Worm (Caenorhabditis elegans): ENCODE results near the gene T27D12.1.

The T27D12.1 gene

ce11 chrII:11810436-11810835 lies 32.0 kb upstream of the T27D12.1 start, which contains the start of gene F43G6.7:
F43G6.7 (plus strand) TSS chrII:11810790.
- TF ChIP-seq F22D6.2 (tag; optimal IDR thresholded peaks at IDR 0.05) (no peak), madf-8 (GFP tag; conservative IDR thresholded peaks at IDR 0.05) (peak; percentile 66), aptf-3 (GFP tag; IDR thresholded peaks at IDR 0.05) (0 out of 2 replicates have a peak, but pooled peaks have one; percentile 80), tbp1 (GFP tag; optimal IDR thresholded peaks at IDR 0.05) (no peak), efl-1 (GFP tag; optimal IDR thresholded peaks at IDR 0.05) (peak; percentile 68), him-1 (tag; optimal IDR thresholded peaks at IDR 0.05) (no peak), xnd-1 (tag; optimal IDR thresholded peaks at IDR 0.05) (peak; percentile 10), K12H6.12 (tag; optimal IDR thresholded peaks at IDR 0.05) (no peak), aptf-2 (GFP tag; conservative IDR thresholded peaks at IDR 0.05) (peak; percentile 96), ztf-3 (GFP tag; optimal IDR thresholded peaks at IDR 0.05) (no peak), madf-6 (GFP tag; IDR thresholded peaks at IDR 0.05) (peak; percentile 78), zfh-2 (GFP tag; conservative IDR thresholded peaks at IDR 0.05) (0 out of 2 replicates have a peak, but pooled peaks have one; percentile 21), egl-18 (GFP tag; IDR thresholded peaks at IDR 0.05) (no peak)

ce11 chrII:11811241-11811640 lies 31.2 kb upstream of the T27D12.1 start:
- TF ChIP-seq egrh-3 (GFP tag; IDR thresholded peaks at IDR 0.05) (peak; percentile 20; the same call in 1 of the 2 replicates), let-607 (tag; optimal IDR thresholded peaks at IDR 0.05) (no peak), ekl-4 (GFP tag; IDR thresholded peaks at IDR 0.05) (no peak), attf-5 (GFP tag; optimal IDR thresholded peaks at IDR 0.05) (no peak), Y56A3A.18 (GFP tag; IDR thresholded peaks at IDR 0.05) (no peak), F33H1.4 (GFP tag; IDR thresholded peaks at IDR 0.05) (no peak), ceh-91 (GFP tag; IDR thresholded peaks at IDR 0.05) (no peak), zfh-2 (GFP tag; conservative IDR thresholded peaks at IDR 0.05) (peak; percentile 57; the same call in 1 of the 2 replicates), lag-1 (GFP tag; IDR thresholded peaks at IDR 0.05) (no peak), tbx-9 (tag; optimal IDR thresholded peaks at IDR 0.05; ENCODE audit: borderline replicate concordance) (no peak), cebp-1 (GFP tag; IDR thresholded peaks at IDR 0.05) (no peak), cebp-1 (tag; optimal IDR thresholded peaks at IDR 0.05) (no peak), ceh-40 (GFP tag; IDR thresholded peaks at IDR 0.05) (no peak), F10E7.11 (tag; optimal IDR thresholded peaks at IDR 0.05) (no peak), egl-18 (GFP tag; IDR thresholded peaks at IDR 0.05) (no peak), ztf-25 (GFP tag; IDR thresholded peaks at IDR 0.05) (no peak), dpl-1 (GFP tag; optimal IDR thresholded peaks at IDR 0.05) (no peak)

ce11 chrII:11813895-11814369 lies 28.5 kb upstream of the T27D12.1 start, which contains the start of gene F43G6.8:
F43G6.8 (minus strand) TSS chrII:11814092.
- no peak for TF ChIP-seq snpc-1.1 (tag; optimal IDR thresholded peaks at IDR 0.05; ENCODE audit: insufficient read depth)
- TF ChIP-seq cebp-2 (GFP tag; IDR thresholded peaks at IDR 0.05) = no peak
- TF ChIP-seq pbrm-1 (GFP tag; IDR thresholded peaks at IDR 0.05) = peak; percentile 59
- TF ChIP-seq rpc-1 (optimal IDR thresholded peaks at IDR 0.05) = no peak
- no peak for TF ChIP-seq rpc-1 (tag; optimal IDR thresholded peaks at IDR 0.05)
- no peak for TF ChIP-seq Y95B8A.8 (GFP tag; IDR thresholded peaks at IDR 0.05)
- TF ChIP-seq egl-18 (GFP tag; IDR thresholded peaks at IDR 0.05) = no peak
- no peak for TF ChIP-seq pha-4 (tag; optimal IDR thresholded peaks at IDR 0.05)
- TF ChIP-seq ztf-22 (GFP tag; optimal IDR thresholded peaks at IDR 0.05) = no peak
- TF ChIP-seq B0035.1 (tag; optimal IDR thresholded peaks at IDR 0.05) = no peak
- TF ChIP-seq F57C9.4 (tag; optimal IDR thresholded peaks at IDR 0.05) = no peak
- TF ChIP-seq mcd-1 (GFP tag; IDR thresholded peaks at IDR 0.05) = peak; percentile 45; the same call in 1 of the 2 replicates
- no peak for TF ChIP-seq egrh-3 (GFP tag; IDR thresholded peaks at IDR 0.05)
- peak; percentile 80 for TF ChIP-seq attf-5 (GFP tag; optimal IDR thresholded peaks at IDR 0.05)
- no peak for TF ChIP-seq ekl-4 (GFP tag; IDR thresholded peaks at IDR 0.05)
- TF ChIP-seq mel-28 (tag; optimal IDR thresholded peaks at IDR 0.05; ENCODE audit: borderline replicate concordance) = peak; percentile 28
- peak; percentile 83 for TF ChIP-seq ama-1 (optimal IDR thresholded peaks at IDR 0.05)
- no peak for TF ChIP-seq ama-1 (GFP tag; optimal IDR thresholded peaks at IDR 0.05)
- no peak for TF ChIP-seq egl-44 (GFP tag; IDR thresholded peaks at IDR 0.05)
- no peak for TF ChIP-seq hrde-1 (tag; optimal IDR thresholded peaks at IDR 0.05; ENCODE audit: borderline replicate concordance)
- 0 out of 2 replicates have a peak, but pooled peaks have one; percentile 14 for TF ChIP-seq rcor-1 (GFP tag; IDR thresholded peaks at IDR 0.05)
- TF ChIP-seq C17E4.6 (GFP tag; IDR thresholded peaks at IDR 0.05) = no peak
- peak; percentile 29 for TF ChIP-seq K12H6.12 (tag; optimal IDR thresholded peaks at IDR 0.05)
- no peak for TF ChIP-seq cebp-1 (GFP tag; IDR thresholded peaks at IDR 0.05)
- no peak for TF ChIP-seq cebp-1 (tag; optimal IDR thresholded peaks at IDR 0.05)
- TF ChIP-seq zfh-2 (GFP tag; conservative IDR thresholded peaks at IDR 0.05) = peak; percentile 35; the same call in 1 of the 2 replicates
